Fruit fly (Drosophila melanogaster) whole organism, embryonic: Measurements from ENCODE around the gene Arc42.

Experiments
- Atf-2 ChIP-seq: fragments of 200-800 bp; sonication (Bioruptor generic); optimal IDR thresholded peaks from 2 replicates; lab custom pipeline; 2016; ENCODE audit warnings: missing biosample characterization, missing genetic modification characterization
- Bgb ChIP-seq: fragments of 200-800 bp; sonication (Bioruptor generic); IDR thresholded peaks from 2 replicates; pipeline ENCODE4 v1.3.6; 2022; ENCODE audit warnings: missing biosample characterization, missing genetic modification characterization; ENCODE audit not compliant: partially characterized antibody
- CG10959 ChIP-seq: fragments of 200-800 bp; sonication (Bioruptor generic); IDR thresholded peaks from 2 replicates; pipeline ENCODE4 v1.3.6; 2022; ENCODE audit warnings: missing biosample characterization, missing genetic modification characterization
- CG10979 ChIP-seq: fragments of 200-800 bp; sonication (Bioruptor generic); optimal IDR thresholded peaks from 2 replicates; lab custom pipeline; 2018; ENCODE audit warnings: missing biosample characterization, mild to moderate bottlenecking, missing genetic modification characterization, moderate library complexity
- CG11696 ChIP-seq: fragments of 200-800 bp; sonication (Bioruptor generic); IDR thresholded peaks from 2 replicates; pipeline ENCODE4 v1.3.6; 2022; ENCODE audit warnings: missing biosample characterization, missing genetic modification characterization
- CG12219 ChIP-seq: fragments of 200-800 bp; sonication (Bioruptor generic); optimal IDR thresholded peaks from 3 replicates; lab custom pipeline; 2018; ENCODE audit warnings: missing biosample characterization, mild to moderate bottlenecking, missing genetic modification characterization
- CG15601 ChIP-seq: fragments of 200-800 bp; sonication (Bioruptor generic); optimal IDR thresholded peaks from 3 replicates; lab custom pipeline; 2019; ENCODE audit warnings: missing biosample characterization, mild to moderate bottlenecking, missing genetic modification characterization, moderate library complexity
- CG16815 ChIP-seq: fragments of 200-800 bp; sonication (Bioruptor generic); optimal IDR thresholded peaks from 3 replicates; lab custom pipeline; 2017; ENCODE audit warnings: missing biosample characterization, mild to moderate bottlenecking, missing genetic modification characterization
- CG31388 ChIP-seq: fragments of 200-800 bp; sonication (Bioruptor generic); optimal IDR thresholded peaks from 2 replicates; lab custom pipeline; 2016; ENCODE audit warnings: missing biosample characterization, missing genetic modification characterization
- CG33557 ChIP-seq: fragments of 200-800 bp; sonication (Bioruptor generic); optimal IDR thresholded peaks from 2 replicates; lab custom pipeline; 2019; ENCODE audit warnings: missing biosample characterization, mild to moderate bottlenecking, missing genetic modification characterization, moderate library complexity
- CG4360 ChIP-seq: fragments of 200-800 bp; sonication (Bioruptor generic); IDR thresholded peaks from 2 replicates; pipeline ENCODE4 v1.3.6; 2022; ENCODE audit warnings: missing biosample characterization, missing genetic modification characterization
- CG6765 ChIP-seq: fragments of 200-800 bp; sonication (Bioruptor generic); optimal IDR thresholded peaks from 3 replicates; lab custom pipeline; 2017; ENCODE audit warnings: missing biosample characterization, mild to moderate bottlenecking, missing genetic modification characterization
- CG7372 ChIP-seq: fragments of 200-800 bp; sonication (Bioruptor generic); IDR thresholded peaks from 2 replicates; pipeline ENCODE4 v1.3.6; 2022; ENCODE audit warnings: missing biosample characterization, missing genetic modification characterization
- CG8388 ChIP-seq: fragments of 200-800 bp; sonication (Bioruptor generic); optimal IDR thresholded peaks from 2 replicates; lab custom pipeline; 2019; ENCODE audit warnings: missing biosample characterization, mild to moderate bottlenecking, missing genetic modification characterization, moderate library complexity
- CHES-1-like ChIP-seq: fragments of 200-800 bp; sonication (Bioruptor generic); optimal IDR thresholded peaks from 2 replicates; lab custom pipeline; 2016; ENCODE audit warnings: missing biosample characterization, missing genetic modification characterization
- Camta ChIP-seq: fragments of 200-800 bp; sonication (Bioruptor generic); optimal IDR thresholded peaks from 2 replicates; lab custom pipeline; 2016; ENCODE audit warnings: missing biosample characterization, missing genetic modification characterization
- Dip3 ChIP-seq: fragments of 200-800 bp; sonication (Bioruptor generic); optimal IDR thresholded peaks from 3 replicates; lab custom pipeline; 2016; ENCODE audit warnings: missing biosample characterization, missing genetic modification characterization
- E2f1 ChIP-seq: fragments of 200-800 bp; sonication (Bioruptor generic); IDR thresholded peaks from 2 replicates; pipeline ENCODE4 v1.3.6; 2022; ENCODE audit warnings: missing biosample characterization, missing genetic modification characterization
- E2f2 ChIP-seq: fragments of 200-800 bp; sonication (Bioruptor generic); IDR thresholded peaks from 2 replicates; pipeline ENCODE4 v1.3.6; 2022; ENCODE audit warnings: missing biosample characterization, missing genetic modification characterization
- Fer1 ChIP-seq: fragments of 200-800 bp; sonication (Bioruptor generic); optimal IDR thresholded peaks from 2 replicates; lab custom pipeline; 2017; ENCODE audit warnings: missing biosample characterization, mild to moderate bottlenecking, missing genetic modification characterization
- Hsf ChIP-seq: fragments of 200-800 bp; sonication (Bioruptor generic); optimal IDR thresholded peaks from 3 replicates; lab custom pipeline; 2016; ENCODE audit warnings: missing biosample characterization, missing genetic modification characterization
- Jarid2 ChIP-seq: fragments of 200-800 bp; sonication (Bioruptor generic); optimal IDR thresholded peaks from 3 replicates; lab custom pipeline; 2017; ENCODE audit warnings: mild to moderate bottlenecking, missing biosample characterization, missing genetic modification reagents, missing genetic modification characterization
- MESR4 ChIP-seq: fragments of 200-800 bp; sonication (Bioruptor generic); optimal IDR thresholded peaks from 2 replicates; lab custom pipeline; 2018; ENCODE audit warnings: missing biosample characterization, mild to moderate bottlenecking, missing genetic modification characterization, moderate library complexity
- Max ChIP-seq: fragments of 200-800 bp; sonication (Bioruptor generic); optimal IDR thresholded peaks from 2 replicates; lab custom pipeline; 2016; ENCODE audit warnings: missing biosample characterization, mild to moderate bottlenecking, missing genetic modification characterization
- Mrtf ChIP-seq: fragments of 200-800 bp; sonication (Bioruptor generic); IDR thresholded peaks from 3 replicates; pipeline ENCODE4 v1.3.6; 2022; ENCODE audit warnings: missing biosample characterization, missing genetic modification characterization
- Pdp1 ChIP-seq, 2 experiments: fragments of 200-800 bp; sonication (Bioruptor generic); optimal IDR thresholded peaks; 3 replicates each; lab custom pipeline; 2016; ENCODE audit warnings: missing biosample characterization in 2 of 2, missing genetic modification characterization in 2 of 2, mild to moderate bottlenecking in 1 of 2, moderate library complexity in 1 of 2
- Poxn ChIP-seq: fragments of 200-800 bp; sonication (Bioruptor generic); IDR thresholded peaks from 2 replicates; pipeline ENCODE4 v1.3.6; 2022; ENCODE audit warnings: missing biosample characterization, missing genetic modification characterization
- Sox102F ChIP-seq: fragments of 200-800 bp; sonication (Bioruptor generic); optimal IDR thresholded peaks from 2 replicates; lab custom pipeline; 2018; ENCODE audit warnings: missing biosample characterization, mild to moderate bottlenecking, missing genetic modification characterization, moderate library complexity
- Trl ChIP-seq, 3 experiments: fragments of >200 bp in 2 of 3; fragments of 200-800 bp in 1 of 3; sonication (Bioruptor generic) in 1 of 3; optimal IDR thresholded peaks; 2 replicates in 1 of 3; 3 replicates in 2 of 3; lab custom pipeline; 2016 to 2017; ENCODE audit warnings: missing biosample characterization in 1 of 3, missing genetic modification characterization in 1 of 3
- Usf ChIP-seq: fragments of 200-800 bp; sonication (Bioruptor generic); optimal IDR thresholded peaks from 2 replicates; lab custom pipeline; 2017; ENCODE audit warnings: missing genotype, missing biosample characterization, missing genetic modification characterization
- YL-1 ChIP-seq: fragments of 200-800 bp; sonication (Bioruptor generic); optimal IDR thresholded peaks from 3 replicates; lab custom pipeline; 2017; ENCODE audit warnings: missing biosample characterization, mild to moderate bottlenecking, missing genetic modification characterization
- ase ChIP-seq: fragments of 200-800 bp; sonication (Bioruptor generic); IDR thresholded peaks from 3 replicates; pipeline ENCODE4 v1.3.6; 2022; ENCODE audit warnings: missing biosample characterization, missing genetic modification characterization
- bcd ChIP-seq: fragments of 200-800 bp; sonication (Bioruptor generic); optimal IDR thresholded peaks from 2 replicates; lab custom pipeline; 2017; ENCODE audit warnings: missing biosample characterization, mild to moderate bottlenecking, missing genetic modification characterization
- bigmax ChIP-seq: fragments of 200-800 bp; sonication (Bioruptor generic); optimal IDR thresholded peaks from 2 replicates; lab custom pipeline; 2018; ENCODE audit warnings: missing biosample characterization, mild to moderate bottlenecking, missing genetic modification characterization
- dysf ChIP-seq: fragments of 200-800 bp; sonication (Bioruptor generic); IDR thresholded peaks from 3 replicates; pipeline ENCODE4 v1.3.6; 2022; ENCODE audit warnings: missing biosample characterization, missing genetic modification characterization
- gfzf ChIP-seq: fragments of 200-800 bp; sonication (Bioruptor generic); optimal IDR thresholded peaks from 2 replicates; lab custom pipeline; 2016; ENCODE audit warnings: missing biosample characterization, mild to moderate bottlenecking, missing genetic modification characterization, moderate library complexity
- onecut ChIP-seq: fragments of 200-800 bp; sonication (Bioruptor generic); IDR thresholded peaks from 2 replicates; pipeline ENCODE4 v1.3.6; 2022; ENCODE audit warnings: missing biosample characterization, missing genetic modification characterization
- peb ChIP-seq: fragments of 200-800 bp; sonication (Bioruptor generic); IDR thresholded peaks from 2 replicates; pipeline ENCODE4 v1.3.6; 2022; ENCODE audit warnings: missing biosample characterization, missing genetic modification characterization
- prd ChIP-seq, 3 experiments: fragments of >200 bp in 2 of 3; fragments of 200-800 bp in 1 of 3; sonication (Bioruptor generic) in 1 of 3; optimal IDR thresholded peaks in 2 of 3; IDR thresholded peaks in 1 of 3; 2 replicates in 2 of 3; 3 replicates in 1 of 3; pipeline versions ENCODE4 v1.3.6 to Lab custom; 2017 to 2022; ENCODE audit warnings: missing biosample characterization in 1 of 3, missing genetic modification characterization in 1 of 3
- rib ChIP-seq: fragments of 200-800 bp; sonication (Bioruptor generic); IDR thresholded peaks from 2 replicates; pipeline ENCODE4 v1.3.6; 2022; ENCODE audit warnings: missing biosample characterization, missing genetic modification characterization
- sim ChIP-seq: fragments of 200-800 bp; sonication (Bioruptor generic); IDR thresholded peaks from 2 replicates; pipeline ENCODE4 v1.3.6; 2022; ENCODE audit warnings: missing biosample characterization, missing genetic modification characterization
- so ChIP-seq: fragments of 200-800 bp; sonication (Bioruptor generic); IDR thresholded peaks from 3 replicates; pipeline ENCODE4 v1.3.6; 2022; ENCODE audit warnings: missing biosample characterization, missing genetic modification characterization
- trh ChIP-seq: fragments of 200-800 bp; sonication (Bioruptor generic); optimal IDR thresholded peaks from 2 replicates; lab custom pipeline; 2016; ENCODE audit warnings: missing biosample characterization, missing genetic modification characterization
- tx ChIP-seq: fragments of 200-800 bp; sonication (Bioruptor generic); optimal IDR thresholded peaks from 2 replicates; lab custom pipeline; 2016; ENCODE audit warnings: missing biosample characterization, missing genetic modification characterization
- zfh2 ChIP-seq: fragments of 200-800 bp; sonication (Bioruptor generic); optimal IDR thresholded peaks from 2 replicates; lab custom pipeline; 2016; ENCODE audit warnings: missing biosample characterization, missing genetic modification characterization

Arc42 gene

dm6 chr3R:19892046-19892445 lies 14.5 kb downstream of the Arc42 start (continued):
- peak; percentile 40 for TF ChIP-seq CG33557 (GFP tag; lab: Kevin White, UChicago)
- TF ChIP-seq Camta (GFP tag; lab: Kevin White, UChicago) = peak; percentile 42
- TF ChIP-seq CHES-1-like (GFP tag; lab: Kevin White, UChicago) = peak; percentile 40
- TF ChIP-seq CG12219 (GFP tag; lab: Kevin White, UChicago) = peak; percentile 72
- TF ChIP-seq Sox102F (GFP tag; lab: Kevin White, UChicago) = peak; percentile 66
- peak; percentile 68 for TF ChIP-seq bcd (GFP tag; lab: Kevin White, UChicago)
- peak; percentile 69 for TF ChIP-seq Atf-2
- no peak for TF ChIP-seq MESR4 (GFP tag; lab: Kevin White, UChicago)
- TF ChIP-seq CG31388 = no peak
- TF ChIP-seq YL-1 (GFP tag; lab: Kevin White, UChicago) = no peak
- TF ChIP-seq peb = peak; percentile 72
- TF ChIP-seq CG16815 (GFP tag; lab: Kevin White, UChicago) = peak; percentile 50
- TF ChIP-seq tx (GFP tag; lab: Kevin White, UChicago) = peak; percentile 42
- peak; percentile 61 for TF ChIP-seq Hsf (GFP tag; lab: Kevin White, UChicago)
- TF ChIP-seq Jarid2 (GFP tag; lab: Kevin White, UChicago) = peak; percentile 41
- TF ChIP-seq dysf (GFP tag; lab: Robert Waterston, UW) = peak; percentile 85
- TF ChIP-seq ase (GFP tag; lab: Robert Waterston, UW) = peak; percentile 34; the same call in 1 of the 3 replicates
- peak; percentile 45 for TF ChIP-seq CG15601 (tag; lab: Kevin White, UChicago)
- 0 out of 2 replicates have a peak, but pooled peaks have one; percentile 33 for TF ChIP-seq CG4360 (GFP tag; lab: Robert Waterston, UW)
- peak; percentile 43; the same call in 1 of the 2 replicates for TF ChIP-seq E2f2 (GFP tag; lab: Robert Waterston, UW)
- 0 out of 2 replicates have a peak, but pooled peaks have one; percentile 47 for TF ChIP-seq rib (GFP tag; lab: Robert Waterston, UW)
- peak; percentile 16 for TF ChIP-seq trh (GFP tag; lab: Kevin White, UChicago)
- TF ChIP-seq Fer1 = peak; percentile 80
- TF ChIP-seq gfzf (GFP tag; lab: Kevin White, UChicago) = no peak
- TF ChIP-seq so (GFP tag; lab: Robert Waterston, UW) = peak; percentile 71; the same call in 2 of the 3 replicates
- peak; percentile 68 for TF ChIP-seq CG11696 (GFP tag; lab: Robert Waterston, UW)
- 0 out of 3 replicates have a peak, but pooled peaks have one; percentile 60 for TF ChIP-seq Mrtf (GFP tag; lab: Robert Waterston, UW)
- peak; percentile 71 for TF ChIP-seq E2f1 (GFP tag; lab: Robert Waterston, UW)
- peak; percentile 65 for TF ChIP-seq onecut
- peak; percentile 67 for TF ChIP-seq Dip3
- TF ChIP-seq CG8388 (GFP tag; lab: Kevin White, UChicago) = peak; percentile 61
- TF ChIP-seq Bgb (GFP tag; lab: Robert Waterston, UW) = peak; percentile 41
- no peak for TF ChIP-seq bigmax
- peak; percentile 54 for TF ChIP-seq CG6765 (GFP tag; lab: Kevin White, UChicago)
- TF ChIP-seq Poxn (GFP tag; lab: Robert Waterston, UW) = 0 out of 2 replicates have a peak, but pooled peaks have one; percentile 14
- peak; percentile 75 for TF ChIP-seq zfh2 (GFP tag; lab: Kevin White, UChicago)
- TF ChIP-seq prd (optimal IDR thresholded peaks at IDR 0.05; lab: Kevin White, UChicago) = no peak
- peak; percentile 84 for TF ChIP-seq prd (GFP tag; IDR thresholded peaks at IDR 0.05; lab: Robert Waterston, UW)

- TF ChIP-seq ase (GFP tag; lab: Robert Waterston, UW) (no peak), CG7372 (GFP tag; lab: Robert Waterston, UW) (peak; percentile 93), CG33557 (GFP tag; lab: Kevin White, UChicago) (no peak), sim (no peak), Pdp1 (GFP tag; optimal IDR thresholded peaks at IDR 0.05; lab: Kevin White, UChicago) (peak in 1 of 2 experiments; percentile 62), Max (GFP tag; lab: Kevin White, UChicago) (no peak), prd (optimal IDR thresholded peaks at IDR 0.05; lab: Kevin White, UChicago) (no peak), prd (GFP tag; IDR thresholded peaks at IDR 0.05; lab: Robert Waterston, UW) (no peak), CG10979 (tag; lab: Kevin White, UChicago) (peak; percentile 6), Usf (no peak), Trl (optimal IDR thresholded peaks at IDR 0.05; lab: Kevin White, UChicago) (no peak), Trl (GFP tag; optimal IDR thresholded peaks at IDR 0.05; lab: Kevin White, UChicago) (no peak), CG10959 (0 out of 2 replicates have a peak, but pooled peaks have one; percentile 17)
These were observed 17.8 kb downstream of the Arc42 start for dm6 chr3R:19895305-19895704.
